Fruit fly (Drosophila melanogaster): ENCODE results near the gene CG2938.
A peak's percentile ranks its signal among the peaks of the same experiment; 100 is the strongest.

CG2938 gene

dm6 chrX:3968346-3969044 is 32.2 kb upstream of the CG2938 start, which contains the start of gene CG6428 (continued):
- no peak for TF ChIP-seq Ravus (GFP tag; IDR thresholded peaks at IDR 0.05)
- TF ChIP-seq CG6272 (GFP tag; IDR thresholded peaks at IDR 0.05): no peak; the same call in 1 of the 2 replicates
- TF ChIP-seq CG4360 (GFP tag; IDR thresholded peaks at IDR 0.05): no peak
- peak; percentile 32 for TF ChIP-seq unpg (GFP tag; optimal IDR thresholded peaks at IDR 0.05)
- 0 out of 3 replicates have a peak, but pooled peaks have one; percentile 29 for TF ChIP-seq Aef1 (GFP tag; IDR thresholded peaks at IDR 0.05)
- peak; percentile 56 for TF ChIP-seq CG2120 (GFP tag; optimal IDR thresholded peaks at IDR 0.05)
- no peak for TF ChIP-seq corto (GFP tag; optimal IDR thresholded peaks at IDR 0.05)
- peak; percentile 69 for TF ChIP-seq sna (GFP tag; IDR thresholded peaks at IDR 0.05; ENCODE audit: partially characterized antibody)
- no peak for TF ChIP-seq gsb (GFP tag; IDR thresholded peaks at IDR 0.05)
- TF ChIP-seq scrt (GFP tag; optimal IDR thresholded peaks at IDR 0.05): no peak
- TF ChIP-seq CG12219 (GFP tag; optimal IDR thresholded peaks at IDR 0.05): no peak
- no peak for TF ChIP-seq Awh (GFP tag; IDR thresholded peaks at IDR 0.05)
- no peak for TF ChIP-seq pnt (GFP tag; optimal IDR thresholded peaks at IDR 0.05)
- TF ChIP-seq Atf3 (GFP tag; optimal IDR thresholded peaks at IDR 0.05): no peak
- peak; percentile 68 for TF ChIP-seq Scr (GFP tag; IDR thresholded peaks at IDR 0.05; ENCODE audit: partially characterized antibody)
- TF ChIP-seq trh (GFP tag; optimal IDR thresholded peaks at IDR 0.05): no peak
- peak in 1 of 3 experiments; percentile 12 for TF ChIP-seq lola (GFP tag; optimal IDR thresholded peaks at IDR 0.05)
- no peak for TF ChIP-seq Optix (GFP tag; IDR thresholded peaks at IDR 0.05)
- TF ChIP-seq peb (GFP tag; IDR thresholded peaks at IDR 0.05): no peak
- peak; percentile 20; the same call in 1 of the 3 replicates for TF ChIP-seq CG14050 (GFP tag; IDR thresholded peaks at IDR 0.05)
- TF ChIP-seq caup (GFP tag; optimal IDR thresholded peaks at IDR 0.05; ENCODE audit: severe bottlenecking): peak; percentile 37
- peak; percentile 51; the same call in 1 of the 2 replicates for TF ChIP-seq tna (GFP tag; IDR thresholded peaks at IDR 0.05; ENCODE audit: partially characterized antibody)
- TF ChIP-seq HmgD (GFP tag; optimal IDR thresholded peaks at IDR 0.05): no peak
- no peak for TF ChIP-seq CG6854 (GFP tag; optimal IDR thresholded peaks at IDR 0.05)
- no peak for TF ChIP-seq sens (GFP tag)
- peak; percentile 16 for TF ChIP-seq CG3281 (GFP tag; optimal IDR thresholded peaks at IDR 0.05)
- peak; percentile 44 for TF ChIP-seq CG13424 (tag; optimal IDR thresholded peaks at IDR 0.05)
- peak; percentile 64 for TF ChIP-seq CG12659 (GFP tag; optimal IDR thresholded peaks at IDR 0.05)
- no peak for TF ChIP-seq chm (GFP tag; IDR thresholded peaks at IDR 0.05)
- peak; percentile 60 for TF ChIP-seq trem (tag; optimal IDR thresholded peaks at IDR 0.05)
- TF ChIP-seq ATbp (GFP tag; optimal IDR thresholded peaks at IDR 0.05): no peak
- TF ChIP-seq Trl (optimal IDR thresholded peaks at IDR 0.05): no peak
- TF ChIP-seq Trl (GFP tag; optimal IDR thresholded peaks at IDR 0.05): peak; percentile 33
- no peak for TF ChIP-seq org-1 (GFP tag; optimal IDR thresholded peaks at IDR 0.05)
- TF ChIP-seq chn (GFP tag; optimal IDR thresholded peaks at IDR 0.05): peak; percentile 26
- TF ChIP-seq H15 (GFP tag; IDR thresholded peaks at IDR 0.05): peak; percentile 5; the same call in 1 of the 3 replicates
- no peak for TF ChIP-seq CG17328 (GFP tag; IDR thresholded peaks at IDR 0.05)
- TF ChIP-seq CG12236 (GFP tag; optimal IDR thresholded peaks at IDR 0.05): no peak
- no peak for TF ChIP-seq odd (GFP tag; optimal IDR thresholded peaks at IDR 0.05)
- TF ChIP-seq ewg (GFP tag; optimal IDR thresholded peaks at IDR 0.05): no peak
- no peak for TF ChIP-seq slp2 (GFP tag; optimal IDR thresholded peaks at IDR 0.05)
- no peak for TF ChIP-seq CG5953 (GFP tag; IDR thresholded peaks at IDR 0.05)
- no peak for TF ChIP-seq Tbp (GFP tag; optimal IDR thresholded peaks at IDR 0.05)
- no peak for TF ChIP-seq CG7745 (tag; optimal IDR thresholded peaks at IDR 0.05)
- TF ChIP-seq pho (GFP tag; optimal IDR thresholded peaks at IDR 0.05): no peak
- TF ChIP-seq CG30403 (GFP tag; optimal IDR thresholded peaks at IDR 0.05): peak; percentile 42
- TF ChIP-seq CG7928 (GFP tag; optimal IDR thresholded peaks at IDR 0.05): peak; percentile 40
- TF ChIP-seq dan (GFP tag; IDR thresholded peaks at IDR 0.05): no peak
- TF ChIP-seq Ets65A (GFP tag): peak; percentile 96
- no peak for TF ChIP-seq rib (GFP tag; IDR thresholded peaks at IDR 0.05)
- no peak for TF ChIP-seq usp (GFP tag; optimal IDR thresholded peaks at IDR 0.05)

All from whole organism, embryonic.